Worm (Caenorhabditis elegans) whole organism, midembryonic: ENCODE data around the gene gcy-15.

Experiments used
- T22C8.4 ChIP-seq: fragments of 200-800 bp; sonication (Bioruptor generic); IDR thresholded peaks from 2 replicates; pipeline ENCODE4 v1.3.6; 2022; ENCODE audit warnings: missing genetic modification characterization, missing compliant biosample characterization
- cog-1 ChIP-seq: sonication (generic microtip); optimal IDR thresholded peaks from 2 replicates; lab custom pipeline; 2016; ENCODE audit warnings: missing genetic modification characterization, missing compliant biosample characterization
- flt-1 ChIP-seq: fragments of 200-800 bp; sonication (Bioruptor generic); IDR thresholded peaks from 2 replicates; pipeline ENCODE4 v1.3.6; 2022; ENCODE audit warnings: missing genetic modification characterization, missing compliant biosample characterization
- klf-2 ChIP-seq: fragments of 200-800 bp; sonication (Bioruptor generic); conservative IDR thresholded peaks from 2 replicates; pipeline ENCODE4 v1.3.6; 2022; ENCODE audit warnings: missing genetic modification reagents, missing genetic modification characterization, missing compliant biosample characterization
- med-1 ChIP-seq: sonication (generic microtip); optimal IDR thresholded peaks from 2 replicates; lab custom pipeline; 2017; ENCODE audit warnings: missing genetic modification characterization, mild to moderate bottlenecking, missing compliant biosample characterization, antibody characterized with exemption, missing genetic modification reagents; ENCODE audit not compliant: insufficient read depth
- ref-1 ChIP-seq: fragments of 200-800 bp; sonication (Bioruptor generic); conservative IDR thresholded peaks from 2 replicates; pipeline ENCODE4 v1.3.6; 2022; ENCODE audit warnings: missing genetic modification reagents, missing genetic modification characterization, missing compliant biosample characterization
- tab-1 ChIP-seq: fragments of 200-800 bp; sonication (Bioruptor generic); IDR thresholded peaks from 2 replicates; pipeline ENCODE4 v1.3.6; 2022; ENCODE audit warnings: missing genetic modification characterization, missing compliant biosample characterization
- ztf-23 ChIP-seq: fragments of 200-800 bp; sonication (Bioruptor generic); IDR thresholded peaks from 2 replicates; pipeline ENCODE4 v1.3.6; 2022; ENCODE audit warnings: missing genetic modification reagents, missing genetic modification characterization, missing compliant biosample characterization
- ztf-29 ChIP-seq: fragments of 200-800 bp; sonication (Bioruptor generic); IDR thresholded peaks from 2 replicates; pipeline ENCODE4 v1.3.6; 2022; ENCODE audit warnings: missing genetic modification reagents, missing genetic modification characterization, missing compliant biosample characterization

The gcy-15 gene

ce11 chrII:3172176-3172575 lies 24.7 kb downstream of the gcy-15 start, which contains the start of gene Y27F2A.10:
TSS of gene Y27F2A.10 (minus strand) at chrII:3172276.
- no peak for TF ChIP-seq klf-2 (GFP tag; lab: Robert Waterston, UW)
- TF ChIP-seq med-1 (GFP tag; lab: Kevin White, UChicago), result no peak
- no peak for TF ChIP-seq tab-1 (GFP tag; lab: Robert Waterston, UW)
- TF ChIP-seq ztf-29 (GFP tag; lab: Robert Waterston, UW), result no peak
- no peak for TF ChIP-seq T22C8.4 (GFP tag; lab: Robert Waterston, UW)
- TF ChIP-seq ztf-23 (GFP tag; lab: Robert Waterston, UW), result no peak
- no peak for TF ChIP-seq cog-1 (tag; lab: Kevin White, UChicago)
- TF ChIP-seq flt-1 (GFP tag; lab: Robert Waterston, UW), result no peak
- no peak for TF ChIP-seq ref-1 (GFP tag; lab: Robert Waterston, UW)

ce11 chrII:3170089-3170488 lies 26.8 kb downstream of the gcy-15 start, which contains the start of gene fbxc-55:
TSS of gene fbxc-55 (minus strand) at chrII:3170189.
- TF ChIP-seq klf-2 (GFP tag; lab: Robert Waterston, UW) (no peak), ztf-29 (GFP tag; lab: Robert Waterston, UW) (no peak), T22C8.4 (GFP tag; lab: Robert Waterston, UW) (no peak), tab-1 (GFP tag; lab: Robert Waterston, UW) (no peak), flt-1 (GFP tag; lab: Robert Waterston, UW) (no peak), ztf-23 (GFP tag; lab: Robert Waterston, UW) (no peak), ref-1 (GFP tag; lab: Robert Waterston, UW) (no peak), cog-1 (tag; lab: Kevin White, UChicago) (no peak), med-1 (GFP tag; lab: Kevin White, UChicago) (no peak)

- TF ChIP-seq T22C8.4 (GFP tag; lab: Robert Waterston, UW), result no peak
- TF ChIP-seq ref-1 (GFP tag; lab: Robert Waterston, UW), result no peak
- TF ChIP-seq flt-1 (GFP tag; lab: Robert Waterston, UW), result no peak
- TF ChIP-seq med-1 (GFP tag; lab: Kevin White, UChicago), result no peak
- no peak for TF ChIP-seq klf-2 (GFP tag; lab: Robert Waterston, UW)
- TF ChIP-seq ztf-29 (GFP tag; lab: Robert Waterston, UW), result no peak
- no peak for TF ChIP-seq cog-1 (tag; lab: Kevin White, UChicago)
- TF ChIP-seq ztf-23 (GFP tag; lab: Robert Waterston, UW), result no peak
- TF ChIP-seq tab-1 (GFP tag; lab: Robert Waterston, UW), result no peak
These were observed 37.9 kb downstream of the gcy-15 start, which contains the start of gene sri-34 for ce11 chrII:3158985-3159384. TSS of gene sri-34 (minus strand) at chrII:3159085.

- TF ChIP-seq med-1 (GFP tag; lab: Kevin White, UChicago), result no peak
- no peak for TF ChIP-seq flt-1 (GFP tag; lab: Robert Waterston, UW)
- no peak for TF ChIP-seq ztf-29 (GFP tag; lab: Robert Waterston, UW)
- no peak for TF ChIP-seq ref-1 (GFP tag; lab: Robert Waterston, UW)
- no peak for TF ChIP-seq klf-2 (GFP tag; lab: Robert Waterston, UW)
These were observed 40.1 kb downstream of the gcy-15 start, which contains the start of gene sri-33 for ce11 chrII:3156749-3157148. TSS of gene sri-33 (minus strand) at chrII:3156849.

- TF ChIP-seq med-1 (GFP tag; lab: Kevin White, UChicago) (no peak), klf-2 (GFP tag; lab: Robert Waterston, UW) (no peak), ztf-29 (GFP tag; lab: Robert Waterston, UW) (no peak), ztf-23 (GFP tag; lab: Robert Waterston, UW) (no peak), flt-1 (GFP tag; lab: Robert Waterston, UW) (no peak), tab-1 (GFP tag; lab: Robert Waterston, UW) (no peak), ref-1 (GFP tag; lab: Robert Waterston, UW) (no peak), cog-1 (tag; lab: Kevin White, UChicago) (no peak), T22C8.4 (GFP tag; lab: Robert Waterston, UW) (no peak)
These were observed 42.5 kb downstream of the gcy-15 start, which contains the start of gene sri-32 for ce11 chrII:3154383-3154782. TSS of gene sri-32 (minus strand) at chrII:3154483.

ce11 chrII:3151615-3152014 lies 45.3 kb downstream of the gcy-15 start, which contains the start of the genes T10D4.14 and T10D4.19:
TSS of gene T10D4.14 (minus strand) at chrII:3151715.
TSS of gene T10D4.19 (plus strand) at chrII:3151918.
- TF ChIP-seq cog-1 (tag; lab: Kevin White, UChicago), result no peak
- no peak for TF ChIP-seq med-1 (GFP tag; lab: Kevin White, UChicago)
- no peak for TF ChIP-seq klf-2 (GFP tag; lab: Robert Waterston, UW)
- TF ChIP-seq ztf-23 (GFP tag; lab: Robert Waterston, UW), result no peak
- no peak for TF ChIP-seq T22C8.4 (GFP tag; lab: Robert Waterston, UW)
- TF ChIP-seq flt-1 (GFP tag; lab: Robert Waterston, UW), result no peak
- TF ChIP-seq ztf-29 (GFP tag; lab: Robert Waterston, UW), result no peak
- no peak for TF ChIP-seq tab-1 (GFP tag; lab: Robert Waterston, UW)
- no peak for TF ChIP-seq ref-1 (GFP tag; lab: Robert Waterston, UW)

- TF ChIP-seq T22C8.4 (GFP tag; lab: Robert Waterston, UW) (no peak), cog-1 (tag; lab: Kevin White, UChicago) (no peak), flt-1 (GFP tag; lab: Robert Waterston, UW) (no peak), ztf-23 (GFP tag; lab: Robert Waterston, UW) (no peak), tab-1 (GFP tag; lab: Robert Waterston, UW) (no peak), klf-2 (GFP tag; lab: Robert Waterston, UW) (no peak), med-1 (GFP tag; lab: Kevin White, UChicago) (no peak), ztf-29 (GFP tag; lab: Robert Waterston, UW) (no peak), ref-1 (GFP tag; lab: Robert Waterston, UW) (no peak)
These were observed 47.2 kb downstream of the gcy-15 start, which contains the start of the genes T10D4.11 and T10D4.1 for ce11 chrII:3149521-3150190. TSS of gene T10D4.11 (minus strand) at chrII:3149621. TSS of gene T10D4.1 (plus strand) at chrII:3150140.

ce11 chrII:3148404-3148803 lies 48.5 kb downstream of the gcy-15 start:
- TF ChIP-seq med-1 (GFP tag; lab: Kevin White, UChicago) (no peak), ref-1 (GFP tag; lab: Robert Waterston, UW) (no peak), ztf-29 (GFP tag; lab: Robert Waterston, UW) (no peak), tab-1 (GFP tag; lab: Robert Waterston, UW) (no peak), cog-1 (tag; lab: Kevin White, UChicago) (no peak), T22C8.4 (GFP tag; lab: Robert Waterston, UW) (no peak), klf-2 (GFP tag; lab: Robert Waterston, UW) (no peak), flt-1 (GFP tag; lab: Robert Waterston, UW) (no peak), ztf-23 (GFP tag; lab: Robert Waterston, UW) (no peak)
